Fruit fly (Drosophila melanogaster) whole organism, embryonic: ENCODE measurements around the gene svr.

Experiments used
- Bdp1 ChIP-seq: fragments of 200-800 bp; sonication (Bioruptor generic); optimal IDR thresholded peaks from 3 replicates; lab custom pipeline; 2016; ENCODE audit warnings: missing biosample characterization, missing genetic modification characterization
- Bgb ChIP-seq: fragments of 200-800 bp; sonication (Bioruptor generic); IDR thresholded peaks from 2 replicates; pipeline ENCODE4 v1.3.6; 2022; ENCODE audit warnings: missing biosample characterization, missing genetic modification characterization; ENCODE audit not compliant: partially characterized antibody
- C15 ChIP-seq: fragments of 200-800 bp; sonication (Bioruptor generic); IDR thresholded peaks from 3 replicates; pipeline ENCODE4 v1.3.6; 2022; ENCODE audit warnings: missing biosample characterization, missing genetic modification characterization
- CG10431 ChIP-seq: fragments of 200-800 bp; sonication (Bioruptor generic); optimal IDR thresholded peaks from 3 replicates; lab custom pipeline; 2018; ENCODE audit warnings: missing biosample characterization, mild to moderate bottlenecking, missing genetic modification characterization
- CG11695 ChIP-seq: fragments of 200-800 bp; sonication (Bioruptor generic); IDR thresholded peaks from 3 replicates; pipeline ENCODE4 v1.3.6; 2022; ENCODE audit warnings: missing biosample characterization, missing genetic modification characterization
- CG12155 ChIP-seq: fragments of 200-800 bp; sonication (Bioruptor generic); optimal IDR thresholded peaks from 3 replicates; lab custom pipeline; 2016; ENCODE audit warnings: missing biosample characterization, missing genetic modification characterization
- CG12299 ChIP-seq: fragments of 200-800 bp; sonication (Bioruptor generic); optimal IDR thresholded peaks from 2 replicates; lab custom pipeline; 2018; ENCODE audit warnings: missing biosample characterization, mild to moderate bottlenecking, missing genetic modification characterization
- CG1233 ChIP-seq: fragments of 200-800 bp; sonication (Bioruptor generic); optimal IDR thresholded peaks from 4 replicates; lab custom pipeline; 2018; ENCODE audit warnings: missing biosample characterization, mild to moderate bottlenecking, missing genetic modification characterization
- CG12744 ChIP-seq: fragments of 200-800 bp; sonication (Bioruptor generic); optimal IDR thresholded peaks from 2 replicates; lab custom pipeline; 2016; ENCODE audit warnings: missing biosample characterization, missing genetic modification characterization
- CG13287 ChIP-seq: fragments of 200-800 bp; sonication (Bioruptor generic); IDR thresholded peaks from 2 replicates; pipeline ENCODE4 v1.3.6; 2022; ENCODE audit warnings: missing biosample characterization, missing genetic modification characterization; ENCODE audit not compliant: partially characterized antibody
- CG14050 ChIP-seq: fragments of 200-800 bp; sonication (Bioruptor generic); IDR thresholded peaks from 3 replicates; pipeline ENCODE4 v1.3.6; 2022; ENCODE audit warnings: missing biosample characterization, missing genetic modification characterization
- CG14441 ChIP-seq: fragments of 200-800 bp; sonication (Bioruptor generic); IDR thresholded peaks from 2 replicates; pipeline ENCODE4 v1.3.6; 2022; ENCODE audit warnings: missing biosample characterization, missing genetic modification characterization
- CG15514 ChIP-seq: fragments of 200-800 bp; sonication (Bioruptor generic); optimal IDR thresholded peaks from 3 replicates; lab custom pipeline; 2017; ENCODE audit warnings: missing biosample characterization, missing genetic modification characterization, mild to moderate bottlenecking, moderate library complexity, missing genetic modification reagents
- CG16779 ChIP-seq: fragments of 200-800 bp; sonication (Bioruptor generic); IDR thresholded peaks from 2 replicates; pipeline ENCODE4 v1.3.6; 2022; ENCODE audit warnings: missing biosample characterization, missing genetic modification characterization
- CG1792 ChIP-seq: fragments of 200-800 bp; sonication (Bioruptor generic); optimal IDR thresholded peaks from 2 replicates; lab custom pipeline; 2016; ENCODE audit warnings: missing biosample characterization, missing genetic modification characterization
- CG1832 ChIP-seq: fragments of 200-800 bp; sonication (Bioruptor generic); optimal IDR thresholded peaks from 2 replicates; lab custom pipeline; 2017; ENCODE audit warnings: missing biosample characterization, mild to moderate bottlenecking, missing genetic modification characterization, inconsistent platforms
- CG18764 ChIP-seq: fragments of 200-800 bp; sonication (Bioruptor generic); optimal IDR thresholded peaks from 3 replicates; lab custom pipeline; 2016; ENCODE audit warnings: missing biosample characterization, missing genetic modification characterization
- CG32767 ChIP-seq: fragments of 200-800 bp; sonication (Bioruptor generic); IDR thresholded peaks from 2 replicates; pipeline ENCODE4 v1.3.6; 2022; ENCODE audit warnings: missing biosample characterization, missing genetic modification characterization
- CG3281 ChIP-seq: fragments of 200-800 bp; sonication (Bioruptor generic); optimal IDR thresholded peaks from 3 replicates; lab custom pipeline; 2017; ENCODE audit warnings: missing biosample characterization, mild to moderate bottlenecking, missing genetic modification characterization
- CG34224 ChIP-seq: fragments of 200-800 bp; sonication (Bioruptor generic); IDR thresholded peaks from 3 replicates; pipeline ENCODE4 v1.3.6; 2022; ENCODE audit warnings: missing biosample characterization, missing genetic modification characterization; ENCODE audit not compliant: partially characterized antibody
- CG34376 ChIP-seq: fragments of 200-800 bp; sonication (Bioruptor generic); optimal IDR thresholded peaks from 2 replicates; lab custom pipeline; 2018; ENCODE audit warnings: missing biosample characterization, mild to moderate bottlenecking, missing genetic modification characterization
- CG4404 ChIP-seq: fragments of 200-800 bp; sonication (Bioruptor generic); IDR thresholded peaks from 2 replicates; pipeline ENCODE4 v1.3.6; 2022; ENCODE audit warnings: missing biosample characterization, missing genetic modification characterization
- CG4730 ChIP-seq: fragments of 200-800 bp; sonication (Bioruptor generic); IDR thresholded peaks from 2 replicates; pipeline ENCODE4 v1.3.6; 2022; ENCODE audit warnings: missing biosample characterization, missing genetic modification characterization
- CG8281 ChIP-seq: fragments of 200-800 bp; sonication (Bioruptor generic); optimal IDR thresholded peaks from 2 replicates; lab custom pipeline; 2018; ENCODE audit warnings: missing biosample characterization, mild to moderate bottlenecking, missing genetic modification characterization, moderate library complexity
- CG8765 ChIP-seq: fragments of 200-800 bp; sonication (Bioruptor generic); IDR thresholded peaks from 2 replicates; pipeline ENCODE4 v1.3.6; 2022; ENCODE audit warnings: missing biosample characterization, missing genetic modification characterization
- Dref ChIP-seq: fragments of 200-800 bp; sonication (Bioruptor generic); IDR thresholded peaks from 2 replicates; pipeline ENCODE4 v1.3.6; 2022; ENCODE audit warnings: missing biosample characterization, missing genetic modification characterization
- Fer1 ChIP-seq: fragments of 200-800 bp; sonication (Bioruptor generic); optimal IDR thresholded peaks from 2 replicates; lab custom pipeline; 2017; ENCODE audit warnings: missing biosample characterization, mild to moderate bottlenecking, missing genetic modification characterization
- Fer3 ChIP-seq: fragments of 200-800 bp; sonication (Bioruptor generic); optimal IDR thresholded peaks from 2 replicates; lab custom pipeline; 2018; ENCODE audit warnings: missing biosample characterization, mild to moderate bottlenecking, missing genetic modification characterization, moderate library complexity
- H2.0 ChIP-seq: fragments of 200-800 bp; sonication (Bioruptor generic); IDR thresholded peaks from 2 replicates; pipeline ENCODE4 v1.3.6; 2022; ENCODE audit warnings: missing biosample characterization, missing genetic modification characterization
- Hmx ChIP-seq: fragments of 200-800 bp; sonication (Bioruptor generic); optimal IDR thresholded peaks from 2 replicates; lab custom pipeline; 2016; ENCODE audit warnings: missing biosample characterization, missing genetic modification characterization
- Med ChIP-seq: fragments of 200-800 bp; sonication (Bioruptor generic); peaks from one replicate; lab custom pipeline; 2016; ENCODE audit warnings: missing biosample characterization, missing genetic modification characterization, mild to moderate bottlenecking, inconsistent platforms, moderate library complexity
- Myb ChIP-seq: fragments of 200-800 bp; sonication (Bioruptor generic); optimal IDR thresholded peaks from 2 replicates; lab custom pipeline; 2016; ENCODE audit warnings: missing biosample characterization, missing genetic modification characterization
- NK7.1 ChIP-seq: fragments of 200-800 bp; sonication (Bioruptor generic); optimal IDR thresholded peaks from 3 replicates; lab custom pipeline; 2016; ENCODE audit warnings: missing biosample characterization, missing genetic modification characterization
- Nf-YB ChIP-seq: fragments of 200-800 bp; sonication (Bioruptor generic); optimal IDR thresholded peaks from 3 replicates; lab custom pipeline; 2019; ENCODE audit warnings: missing biosample characterization, mild to moderate bottlenecking, missing genetic modification characterization, moderate library complexity
- Pdp1 ChIP-seq, 2 experiments: fragments of 200-800 bp; sonication (Bioruptor generic); optimal IDR thresholded peaks; 3 replicates each; lab custom pipeline; 2016; ENCODE audit warnings: missing biosample characterization in 2 of 2, missing genetic modification characterization in 2 of 2, mild to moderate bottlenecking in 1 of 2, moderate library complexity in 1 of 2
- Poxn ChIP-seq: fragments of 200-800 bp; sonication (Bioruptor generic); IDR thresholded peaks from 2 replicates; pipeline ENCODE4 v1.3.6; 2022; ENCODE audit warnings: missing biosample characterization, missing genetic modification characterization
- Xbp1 ChIP-seq: fragments of 200-800 bp; sonication (Bioruptor generic); optimal IDR thresholded peaks from 3 replicates; lab custom pipeline; 2016; ENCODE audit warnings: missing biosample characterization, mild to moderate bottlenecking, missing genetic modification characterization
- aop ChIP-seq: fragments of 200-800 bp; sonication (Bioruptor generic); IDR thresholded peaks from 2 replicates; pipeline ENCODE4 v1.3.6; 2022; ENCODE audit warnings: missing biosample characterization, missing genetic modification characterization
- bbx ChIP-seq: fragments of 200-800 bp; sonication (Bioruptor generic); IDR thresholded peaks from 2 replicates; pipeline ENCODE4 v1.3.6; 2022; ENCODE audit warnings: missing biosample characterization, missing genetic modification characterization; ENCODE audit not compliant: partially characterized antibody
- crp ChIP-seq, 2 experiments: fragments of 200-800 bp; sonication (Bioruptor generic); optimal IDR thresholded peaks; 2 replicates in 1 of 2; 3 replicates in 1 of 2; lab custom pipeline; 2017; ENCODE audit warnings: missing biosample characterization in 2 of 2, missing genetic modification characterization in 2 of 2, mild to moderate bottlenecking in 1 of 2, moderate library complexity in 1 of 2
- dysf ChIP-seq: fragments of 200-800 bp; sonication (Bioruptor generic); IDR thresholded peaks from 3 replicates; pipeline ENCODE4 v1.3.6; 2022; ENCODE audit warnings: missing biosample characterization, missing genetic modification characterization
- ewg ChIP-seq: fragments of 200-800 bp; sonication (Bioruptor generic); optimal IDR thresholded peaks from 3 replicates; lab custom pipeline; 2017; ENCODE audit warnings: mild to moderate bottlenecking, missing biosample characterization, missing genetic modification reagents, missing genetic modification characterization
- grn ChIP-seq: fragments of 200-800 bp; sonication (Bioruptor generic); optimal IDR thresholded peaks from 3 replicates; lab custom pipeline; 2017; ENCODE audit warnings: missing biosample characterization, missing genetic modification characterization
- knrl ChIP-seq: fragments of 200-800 bp; sonication (Bioruptor generic); IDR thresholded peaks from 3 replicates; pipeline ENCODE4 v1.3.6; 2022; ENCODE audit warnings: missing biosample characterization, missing genetic modification characterization; ENCODE audit not compliant: partially characterized antibody
- p53 ChIP-seq: fragments of 200-800 bp; sonication (Bioruptor generic); optimal IDR thresholded peaks from 2 replicates; lab custom pipeline; 2016; ENCODE audit warnings: missing biosample characterization, missing genetic modification characterization
- pnt ChIP-seq: fragments of 200-800 bp; sonication (Bioruptor generic); optimal IDR thresholded peaks from 3 replicates; lab custom pipeline; 2016; ENCODE audit warnings: missing biosample characterization, missing genetic modification characterization
- pros ChIP-seq: fragments of 200-800 bp; sonication (Bioruptor generic); optimal IDR thresholded peaks from 3 replicates; lab custom pipeline; 2019; ENCODE audit warnings: missing biosample characterization, mild to moderate bottlenecking, missing genetic modification characterization, moderate library complexity
- psq ChIP-seq: fragments of 200-800 bp; sonication (Bioruptor generic); optimal IDR thresholded peaks from 2 replicates; lab custom pipeline; 2017; ENCODE audit warnings: missing biosample characterization, missing genetic modification characterization
- shn ChIP-seq: fragments of 200-800 bp; sonication (Bioruptor generic); optimal IDR thresholded peaks from 3 replicates; lab custom pipeline; 2016; ENCODE audit warnings: missing biosample characterization, missing genetic modification characterization
- slou ChIP-seq: fragments of 200-800 bp; sonication (Bioruptor generic); optimal IDR thresholded peaks from 3 replicates; lab custom pipeline; 2016; ENCODE audit warnings: missing biosample characterization, missing genetic modification characterization
- wek ChIP-seq: fragments of 200-800 bp; sonication (Bioruptor generic); optimal IDR thresholded peaks from 3 replicates; lab custom pipeline; 2018; ENCODE audit warnings: missing biosample characterization, mild to moderate bottlenecking, missing genetic modification characterization, moderate library complexity
- zfh2 ChIP-seq: fragments of 200-800 bp; sonication (Bioruptor generic); optimal IDR thresholded peaks from 2 replicates; lab custom pipeline; 2016; ENCODE audit warnings: missing biosample characterization, missing genetic modification characterization

Gene svr

dm6 chrX:524331-524730 is 28.1 kb downstream of the svr start (continued):
- no peak for TF ChIP-seq ewg (GFP tag; lab: Kevin White, UChicago)
- no peak for TF ChIP-seq crp (GFP tag; optimal IDR thresholded peaks at IDR 0.05; lab: Kevin White, UChicago)
- no peak for TF ChIP-seq knrl
- TF ChIP-seq CG8765 (GFP tag; lab: Robert Waterston, UW): no peak
- no peak for TF ChIP-seq CG11695 (GFP tag; lab: Robert Waterston, UW)
- no peak for TF ChIP-seq aop
- no peak for TF ChIP-seq CG14050 (GFP tag; lab: Robert Waterston, UW)
- TF ChIP-seq Fer3 (tag; lab: Kevin White, UChicago): peak; percentile 7
- TF ChIP-seq pnt: no peak
- TF ChIP-seq Hmx (GFP tag; lab: Kevin White, UChicago): no peak
- peak; percentile 20 for TF ChIP-seq wek (GFP tag; lab: Kevin White, UChicago)
- no peak for TF ChIP-seq CG18764
- TF ChIP-seq CG34224 (GFP tag; lab: Robert Waterston, UW): no peak
- no peak for TF ChIP-seq Myb
- TF ChIP-seq Dref (GFP tag; lab: Robert Waterston, UW): no peak
- no peak for TF ChIP-seq CG12155
- no peak for TF ChIP-seq C15 (GFP tag; lab: Robert Waterston, UW)
- no peak for TF ChIP-seq CG12299
- TF ChIP-seq CG10431 (GFP tag; lab: Kevin White, UChicago): no peak
- no peak for TF ChIP-seq CG13287 (GFP tag; lab: Robert Waterston, UW)
- TF ChIP-seq CG14441 (GFP tag; lab: Robert Waterston, UW): no peak
- no peak for TF ChIP-seq CG1832 (GFP tag; lab: Kevin White, UChicago)
- TF ChIP-seq dysf (GFP tag; lab: Robert Waterston, UW): no peak
- peak; percentile 79 for TF ChIP-seq Med (GFP tag; lab: Kevin White, UChicago)
- TF ChIP-seq Bgb (GFP tag; lab: Robert Waterston, UW): no peak
- TF ChIP-seq CG15514 (GFP tag; lab: Kevin White, UChicago): peak; percentile 16
- TF ChIP-seq grn (GFP tag; lab: Kevin White, UChicago): no peak
- TF ChIP-seq Nf-YB (GFP tag; lab: Kevin White, UChicago): no peak
- TF ChIP-seq CG1233 (GFP tag; lab: Kevin White, UChicago): no peak
- no peak for TF ChIP-seq psq (GFP tag; lab: Kevin White, UChicago)
- TF ChIP-seq CG34376: no peak
- no peak for TF ChIP-seq CG8281 (tag; lab: Kevin White, UChicago)
- TF ChIP-seq Xbp1 (GFP tag; lab: Kevin White, UChicago): peak; percentile 10
- TF ChIP-seq H2.0 (GFP tag; lab: Robert Waterston, UW): no peak
- TF ChIP-seq slou (GFP tag; lab: Kevin White, UChicago): no peak
- TF ChIP-seq CG12744 (GFP tag; lab: Kevin White, UChicago): no peak
- TF ChIP-seq shn (GFP tag; lab: Kevin White, UChicago): no peak
- TF ChIP-seq Pdp1 (GFP tag; optimal IDR thresholded peaks at IDR 0.05; lab: Kevin White, UChicago): no peak
- TF ChIP-seq zfh2 (GFP tag; lab: Kevin White, UChicago): no peak
- peak; percentile 70 for TF ChIP-seq pros (GFP tag; lab: Kevin White, UChicago)
- TF ChIP-seq Poxn (GFP tag; lab: Robert Waterston, UW): no peak
- TF ChIP-seq bbx (GFP tag; lab: Robert Waterston, UW): no peak
- no peak for TF ChIP-seq NK7.1 (GFP tag; lab: Kevin White, UChicago)
- peak; percentile 51 for TF ChIP-seq Fer1 (GFP tag; lab: Kevin White, UChicago)
- no peak for TF ChIP-seq CG3281 (GFP tag; lab: Kevin White, UChicago)
- no peak for TF ChIP-seq CG4730 (GFP tag; lab: Robert Waterston, UW)
- TF ChIP-seq CG16779 (GFP tag; lab: Robert Waterston, UW): no peak
- peak; percentile 15; the same call in 1 of the 2 replicates for TF ChIP-seq CG4404
- TF ChIP-seq CG1792: no peak
- TF ChIP-seq Bdp1 (GFP tag; lab: Kevin White, UChicago): no peak
- no peak for TF ChIP-seq CG32767 (GFP tag; lab: Robert Waterston, UW)
- no peak for TF ChIP-seq p53 (GFP tag; lab: Kevin White, UChicago)
